Worm (Caenorhabditis elegans) whole organism, midembryonic: ENCODE data around the gene F28H7.3.

Source experiments
- T22C8.4 ChIP-seq: fragments of 200-800 bp; sonication (Bioruptor generic); IDR thresholded peaks from 2 replicates; pipeline ENCODE4 v1.3.6; 2022; ENCODE audit warnings: missing genetic modification characterization, missing compliant biosample characterization
- cog-1 ChIP-seq: sonication (generic microtip); optimal IDR thresholded peaks from 2 replicates; lab custom pipeline; 2016; ENCODE audit warnings: missing genetic modification characterization, missing compliant biosample characterization
- flt-1 ChIP-seq: fragments of 200-800 bp; sonication (Bioruptor generic); IDR thresholded peaks from 2 replicates; pipeline ENCODE4 v1.3.6; 2022; ENCODE audit warnings: missing genetic modification characterization, missing compliant biosample characterization
- klf-2 ChIP-seq: fragments of 200-800 bp; sonication (Bioruptor generic); conservative IDR thresholded peaks from 2 replicates; pipeline ENCODE4 v1.3.6; 2022; ENCODE audit warnings: missing genetic modification reagents, missing genetic modification characterization, missing compliant biosample characterization
- med-1 ChIP-seq: sonication (generic microtip); optimal IDR thresholded peaks from 2 replicates; lab custom pipeline; 2017; ENCODE audit warnings: missing genetic modification characterization, mild to moderate bottlenecking, missing compliant biosample characterization, antibody characterized with exemption, missing genetic modification reagents; ENCODE audit not compliant: insufficient read depth
- ref-1 ChIP-seq: fragments of 200-800 bp; sonication (Bioruptor generic); conservative IDR thresholded peaks from 2 replicates; pipeline ENCODE4 v1.3.6; 2022; ENCODE audit warnings: missing genetic modification reagents, missing genetic modification characterization, missing compliant biosample characterization
- tab-1 ChIP-seq: fragments of 200-800 bp; sonication (Bioruptor generic); IDR thresholded peaks from 2 replicates; pipeline ENCODE4 v1.3.6; 2022; ENCODE audit warnings: missing genetic modification characterization, missing compliant biosample characterization
- ztf-23 ChIP-seq: fragments of 200-800 bp; sonication (Bioruptor generic); IDR thresholded peaks from 2 replicates; pipeline ENCODE4 v1.3.6; 2022; ENCODE audit warnings: missing genetic modification reagents, missing genetic modification characterization, missing compliant biosample characterization
- ztf-29 ChIP-seq: fragments of 200-800 bp; sonication (Bioruptor generic); IDR thresholded peaks from 2 replicates; pipeline ENCODE4 v1.3.6; 2022; ENCODE audit warnings: missing genetic modification reagents, missing genetic modification characterization, missing compliant biosample characterization

ce11 chrV:10721304-10721703, 29.3 kb downstream of the F28H7.3 start:
- TF ChIP-seq cog-1 (no peak), med-1 (GFP tag; lab: Kevin White, UChicago) (no peak), tab-1 (GFP tag; lab: Robert Waterston, UW) (no peak), T22C8.4 (GFP tag; lab: Robert Waterston, UW) (no peak), ztf-23 (GFP tag; lab: Robert Waterston, UW) (no peak), ref-1 (no peak), flt-1 (GFP tag; lab: Robert Waterston, UW) (no peak), ztf-29 (no peak), klf-2 (GFP tag; lab: Robert Waterston, UW) (no peak)
